Worm (Caenorhabditis elegans): ENCODE data around the gene pqn-31.

pqn-31 gene

ce11 chrV:9079965-9080432 is 29.4 kb upstream of the pqn-31 start (continued):
- no peak for TF ChIP-seq nhr-11 (tag; optimal IDR thresholded peaks at IDR 0.05)
- TF ChIP-seq pha-4 (GFP tag; IDR thresholded peaks at IDR 0.05) = peak; percentile 71
- no peak for TF ChIP-seq pha-4 (tag; optimal IDR thresholded peaks at IDR 0.05)
- TF ChIP-seq Y5F2A.4 (GFP tag; optimal IDR thresholded peaks at IDR 0.05) = no peak
- no peak for TF ChIP-seq fos-1 (tag; optimal IDR thresholded peaks at IDR 0.05)
- peak; percentile 67 for TF ChIP-seq T26A8.4 (GFP tag; IDR thresholded peaks at IDR 0.05)
- TF ChIP-seq nhr-28 (tag; optimal IDR thresholded peaks at IDR 0.05) = peak; percentile 63
- no peak for TF ChIP-seq dmd-9 (GFP tag; IDR thresholded peaks at IDR 0.05)
- TF ChIP-seq ztf-11 (tag; optimal IDR thresholded peaks at IDR 0.05) = no peak
- no peak for TF ChIP-seq zag-1 (tag; optimal IDR thresholded peaks at IDR 0.05)
- no peak for TF ChIP-seq cey-2 (tag; optimal IDR thresholded peaks at IDR 0.05; ENCODE audit: borderline replicate concordance, insufficient read depth)
- peak; percentile 54 for TF ChIP-seq nhr-10 (tag; optimal IDR thresholded peaks at IDR 0.05)
- no peak for TF ChIP-seq nhr-6 (tag; optimal IDR thresholded peaks at IDR 0.05)
- no peak for TF ChIP-seq nhr-111 (GFP tag; optimal IDR thresholded peaks at IDR 0.05)
- no peak for TF ChIP-seq ZK337.2 (GFP tag; IDR thresholded peaks at IDR 0.05)
- TF ChIP-seq snpc-1.2 (GFP tag; IDR thresholded peaks at IDR 0.05) = no peak
- TF ChIP-seq dmd-6 (GFP tag; IDR thresholded peaks at IDR 0.05) = peak; percentile 98
- no peak for TF ChIP-seq zip-11 (GFP tag; IDR thresholded peaks at IDR 0.05)
- TF ChIP-seq Y75B8A.6 (GFP tag; IDR thresholded peaks at IDR 0.05) = 0 out of 2 replicates have a peak, but pooled peaks have one; percentile 31
- TF ChIP-seq madf-9 (GFP tag; conservative IDR thresholded peaks at IDR 0.05) = no peak
- no peak for TF ChIP-seq lir-3 (tag; optimal IDR thresholded peaks at IDR 0.05)
- no peak for TF ChIP-seq mes-2 (tag; optimal IDR thresholded peaks at IDR 0.05; ENCODE audit: poor library complexity, severe bottlenecking)
- no peak for TF ChIP-seq lim-7 (GFP tag; IDR thresholded peaks at IDR 0.05)
- no peak for TF ChIP-seq D1046.2 (GFP tag; IDR thresholded peaks at IDR 0.05)
- TF ChIP-seq unc-130 (GFP tag; optimal IDR thresholded peaks at IDR 0.05) = no peak
- no peak for TF ChIP-seq snpc-4 (tag; optimal IDR thresholded peaks at IDR 0.05)
- TF ChIP-seq mdl-1 (tag; optimal IDR thresholded peaks at IDR 0.05) = peak in 1 of 2 experiments; percentile 51
- TF ChIP-seq daf-19 (GFP tag; conservative IDR thresholded peaks at IDR 0.05) = no peak
- no peak for TF ChIP-seq ZK546.5 (tag; optimal IDR thresholded peaks at IDR 0.05)
- peak; percentile 62 for TF ChIP-seq mdt-29 (GFP tag; IDR thresholded peaks at IDR 0.05)
- TF ChIP-seq nhr-237 (tag; optimal IDR thresholded peaks at IDR 0.05) = no peak
- TF ChIP-seq lin-1 (GFP tag; IDR thresholded peaks at IDR 0.05) = 0 out of 2 replicates have a peak, but pooled peaks have one; percentile 37
- no peak for TF ChIP-seq skn-1 (tag; optimal IDR thresholded peaks at IDR 0.05)
- TF ChIP-seq spr-3 (GFP tag; optimal IDR thresholded peaks at IDR 0.05) = no peak
- no peak for TF ChIP-seq Y48G9A.11 (GFP tag; IDR thresholded peaks at IDR 0.05)
- TF ChIP-seq lin-39 (tag; optimal IDR thresholded peaks at IDR 0.05) = no peak
- TF ChIP-seq ceh-28 (tag; optimal IDR thresholded peaks at IDR 0.05) = no peak
- TF ChIP-seq unc-39 (tag; optimal IDR thresholded peaks at IDR 0.05) = no peak
- no peak for TF ChIP-seq ztf-7 (tag; optimal IDR thresholded peaks at IDR 0.05)
- no peak for TF ChIP-seq F10B5.3 (tag; optimal IDR thresholded peaks at IDR 0.05)
- no peak for TF ChIP-seq F44E2.7 (GFP tag; IDR thresholded peaks at IDR 0.05)
- 0 out of 2 replicates have a peak, but pooled peaks have one; percentile 7 for TF ChIP-seq mxl-2 (GFP tag; conservative IDR thresholded peaks at IDR 0.05)
- TF ChIP-seq duxl-1 (tag; optimal IDR thresholded peaks at IDR 0.05; ENCODE audit: poor library complexity) = no peak
- peak; percentile 64; the same call in 1 of the 2 replicates for TF ChIP-seq nhr-41 (GFP tag; IDR thresholded peaks at IDR 0.05)
- TF ChIP-seq F49E8.2 (tag; optimal IDR thresholded peaks at IDR 0.05; ENCODE audit: borderline replicate concordance) = no peak
- TF ChIP-seq egl-27 (tag; optimal IDR thresholded peaks at IDR 0.05) = no peak
- TF ChIP-seq aha-1 (tag) = peak; percentile 89
- no peak for TF ChIP-seq zfp-2 (tag; optimal IDR thresholded peaks at IDR 0.05)
- no peak for TF ChIP-seq spr-1 (tag; optimal IDR thresholded peaks at IDR 0.05)
- TF ChIP-seq lin-38 (GFP tag; IDR thresholded peaks at IDR 0.05) = no peak
- peak; percentile 50 for TF ChIP-seq mep-1 (tag; optimal IDR thresholded peaks at IDR 0.05)
- TF ChIP-seq jun-1 (tag; optimal IDR thresholded peaks at IDR 0.05) = no peak
- TF ChIP-seq lin-15B (tag; optimal IDR thresholded peaks at IDR 0.05) = no peak

Data from whole organism, L4 larva.